Worm (Caenorhabditis elegans) whole organism, L1 larva: Measurements from ENCODE around the gene far-8.
A peak's percentile ranks its signal among the peaks of the same experiment; 100 is the strongest.

ENCODE experiments used
- C16A3.4 ChIP-seq: fragments of 150-350 bp; optimal IDR thresholded peaks from 2 replicates; lab custom pipeline; 2014; ENCODE audit warnings: missing biosample characterization, missing genetic modification characterization
- aha-1 ChIP-seq: fragments of 150-350 bp; optimal IDR thresholded peaks from 2 replicates; lab custom pipeline; 2014; ENCODE audit warnings: missing biosample characterization, missing genetic modification characterization
- alr-1 ChIP-seq: fragments of 200-800 bp; sonication (Bioruptor generic); optimal IDR thresholded peaks from 2 replicates; lab custom pipeline; 2018; ENCODE audit warnings: borderline replicate concordance, mild to moderate bottlenecking, missing genetic modification characterization, missing compliant biosample characterization
- aly-2 ChIP-seq: fragments of 150-350 bp; optimal IDR thresholded peaks from 2 replicates; lab custom pipeline; 2014; ENCODE audit warnings: missing biosample characterization, missing genetic modification characterization
- ceh-8 ChIP-seq: fragments of 200-800 bp; sonication (Bioruptor generic); optimal IDR thresholded peaks from 2 replicates; lab custom pipeline; 2018; ENCODE audit warnings: mild to moderate bottlenecking, missing genetic modification characterization, moderate library complexity, missing compliant biosample characterization
- ceh-82 ChIP-seq, 3 experiments: fragments of 150-350 bp in 1 of 3; sonication (generic microtip) in 2 of 3; optimal IDR thresholded peaks; 2 replicates each; lab custom pipeline; 2014 to 2017; ENCODE audit warnings: missing biosample characterization in 3 of 3, missing genetic modification characterization in 3 of 3
- ceh-88 ChIP-seq: fragments of 200-800 bp; sonication (Bioruptor generic); IDR thresholded peaks from 2 replicates; pipeline ENCODE4 v1.3.6; 2022; ENCODE audit warnings: missing genetic modification characterization, missing compliant biosample characterization
- ces-1 ChIP-seq: fragments of 150-350 bp; optimal IDR thresholded peaks from 2 replicates; lab custom pipeline; 2014; ENCODE audit warnings: missing biosample characterization, missing genetic modification reagents, missing genetic modification characterization
- dpl-1 ChIP-seq, 3 experiments: fragments of 150-350 bp in 2 of 3; sonication (generic microtip) in 1 of 3; optimal IDR thresholded peaks; 2 replicates each; lab custom pipeline; 2014 to 2017; ENCODE audit warnings: missing biosample characterization in 3 of 3, missing genetic modification characterization in 3 of 3, missing genetic modification reagents in 3 of 3
- efl-1 ChIP-seq, 4 experiments: fragments of 150-350 bp; optimal IDR thresholded peaks in 3 of 4; peaks in 1 of 4; 1 replicate in 1 of 4; 2 replicates in 3 of 4; lab custom pipeline; 2014; ENCODE audit warnings: missing biosample characterization in 2 of 4, missing genetic modification characterization in 2 of 4, missing genetic modification reagents in 2 of 4
- egl-13 ChIP-seq: sonication (generic microtip); optimal IDR thresholded peaks from 2 replicates; lab custom pipeline; 2016; ENCODE audit warnings: missing genotype, missing genetic modification reagents, missing genetic modification characterization, missing compliant biosample characterization
- egl-27 ChIP-seq, 2 experiments: fragments of 150-350 bp in 1 of 2; sonication (generic microtip); optimal IDR thresholded peaks; 3 replicates each; lab custom pipeline; 2017 to 2018; ENCODE audit warnings: missing biosample characterization in 2 of 2, missing genetic modification characterization in 2 of 2, missing genetic modification reagents in 2 of 2
- elt-3 ChIP-seq, 6 experiments: fragments of 150-350 bp in 1 of 6; sonication (generic microtip); optimal IDR thresholded peaks; 2 replicates each; lab custom pipeline; 2017 to 2018; ENCODE audit warnings: missing biosample characterization in 6 of 6, missing genetic modification characterization in 6 of 6, inconsistent platforms in 1 of 6
- ets-5 ChIP-seq: fragments of 200-800 bp; sonication (Bioruptor generic); IDR thresholded peaks from 2 replicates; pipeline ENCODE4 v1.3.6; 2022; ENCODE audit warnings: missing genetic modification characterization, missing compliant biosample characterization
- fkh-4 ChIP-seq: sonication (generic microtip); optimal IDR thresholded peaks from 2 replicates; lab custom pipeline; 2016; ENCODE audit warnings: missing compliant biosample characterization, missing genetic modification characterization, borderline replicate concordance
- hlh-17 ChIP-seq: fragments of 200-800 bp; sonication (Bioruptor generic); optimal IDR thresholded peaks from 2 replicates; lab custom pipeline; 2018; ENCODE audit warnings: missing genetic modification characterization, mild to moderate bottlenecking, missing compliant biosample characterization, moderate library complexity, borderline replicate concordance
- irx-1 ChIP-seq: sonication (generic microtip); optimal IDR thresholded peaks from 2 replicates; lab custom pipeline; 2016; ENCODE audit warnings: missing genetic modification characterization, missing compliant biosample characterization
- jun-1 ChIP-seq: fragments of 150-350 bp; optimal IDR thresholded peaks from 2 replicates; lab custom pipeline; 2014; ENCODE audit warnings: missing biosample characterization, missing genetic modification reagents, missing genetic modification characterization
- lin-13 ChIP-seq: fragments of 150-350 bp; optimal IDR thresholded peaks from 2 replicates; lab custom pipeline; 2014; ENCODE audit warnings: missing biosample characterization, missing genetic modification reagents, missing genetic modification characterization
- lin-14 ChIP-seq: fragments of 200-800 bp; sonication (Bioruptor generic); optimal IDR thresholded peaks from 2 replicates; lab custom pipeline; 2018; ENCODE audit warnings: mild to moderate bottlenecking, missing genetic modification characterization, moderate library complexity, missing compliant biosample characterization
- lin-35 ChIP-seq, 2 experiments: fragments of 150-350 bp; optimal IDR thresholded peaks; 2 replicates each; lab custom pipeline; 2014; ENCODE audit warnings: missing biosample characterization in 2 of 2, missing genetic modification characterization in 2 of 2, missing genetic modification reagents in 2 of 2
- lin-39 ChIP-seq: fragments of 150-350 bp; optimal IDR thresholded peaks from 2 replicates; lab custom pipeline; 2014; ENCODE audit warnings: missing biosample characterization, missing genetic modification reagents, missing genetic modification characterization
- lsy-2 ChIP-seq, 2 experiments: fragments of 150-350 bp; optimal IDR thresholded peaks; 2 replicates each; lab custom pipeline; 2014; ENCODE audit warnings: missing biosample characterization in 2 of 2, missing genetic modification characterization in 2 of 2
- mdl-1 ChIP-seq, 2 experiments: fragments of 150-350 bp; optimal IDR thresholded peaks; 2 replicates each; lab custom pipeline; 2014 to 2017; ENCODE audit warnings: missing biosample characterization in 2 of 2, missing genetic modification characterization in 2 of 2, inconsistent platforms in 1 of 2
- mep-1 ChIP-seq: fragments of 150-350 bp; optimal IDR thresholded peaks from 2 replicates; lab custom pipeline; 2014; ENCODE audit warnings: missing biosample characterization, missing genetic modification characterization
- nhr-12 ChIP-seq: sonication (generic microtip); optimal IDR thresholded peaks from 2 replicates; lab custom pipeline; 2017; ENCODE audit warnings: missing biosample characterization, missing genetic modification characterization
- nhr-19 ChIP-seq: fragments of 200-800 bp; sonication (Bioruptor generic); conservative IDR thresholded peaks from 2 replicates; pipeline ENCODE4 v1.3.6; 2022; ENCODE audit warnings: missing genetic modification characterization, missing compliant biosample characterization
- nhr-20 ChIP-seq: sonication (generic microtip); optimal IDR thresholded peaks from 2 replicates; lab custom pipeline; 2016; ENCODE audit warnings: mild to moderate bottlenecking, missing genetic modification characterization, missing compliant biosample characterization
- nhr-237 ChIP-seq: fragments of 150-350 bp; optimal IDR thresholded peaks from 2 replicates; lab custom pipeline; 2014; ENCODE audit warnings: missing biosample characterization, missing genetic modification characterization
- nhr-28 ChIP-seq: fragments of 150-350 bp; optimal IDR thresholded peaks from 2 replicates; lab custom pipeline; 2014; ENCODE audit warnings: missing biosample characterization, missing genetic modification characterization
- nhr-71 ChIP-seq: sonication (generic microtip); optimal IDR thresholded peaks from 2 replicates; lab custom pipeline; 2016; ENCODE audit warnings: mild to moderate bottlenecking, missing genetic modification characterization, moderate library complexity, missing compliant biosample characterization
- nhr-77 ChIP-seq: fragments of 150-350 bp; optimal IDR thresholded peaks from 2 replicates; lab custom pipeline; 2014; ENCODE audit warnings: missing biosample characterization, missing genetic modification characterization
- nhr-84 ChIP-seq: sonication (generic microtip); optimal IDR thresholded peaks from 2 replicates; lab custom pipeline; 2017; ENCODE audit warnings: missing biosample characterization, missing genetic modification characterization
- nhr-85 ChIP-seq: sonication (generic microtip); peaks from one replicate; lab custom pipeline; 2016; ENCODE audit warnings: missing genetic modification characterization, inconsistent platforms, missing compliant biosample characterization
- pag-3 ChIP-seq: sonication (generic microtip); optimal IDR thresholded peaks from 2 replicates; lab custom pipeline; 2017; ENCODE audit warnings: missing genetic modification characterization, mild to moderate bottlenecking, missing compliant biosample characterization, antibody characterized with exemption, borderline replicate concordance; ENCODE audit not compliant: insufficient read depth
- pax-3 ChIP-seq: fragments of 200-800 bp; sonication (Bioruptor generic); optimal IDR thresholded peaks from 2 replicates; lab custom pipeline; 2018; ENCODE audit warnings: mild to moderate bottlenecking, missing genetic modification characterization, moderate library complexity, missing compliant biosample characterization
- rnt-1 ChIP-seq: sonication (generic microtip); optimal IDR thresholded peaks from 2 replicates; lab custom pipeline; 2016; ENCODE audit warnings: mild to moderate bottlenecking, missing genetic modification characterization, moderate library complexity, missing compliant biosample characterization
- skn-1 ChIP-seq: fragments of 150-350 bp; optimal IDR thresholded peaks from 2 replicates; lab custom pipeline; 2014; ENCODE audit warnings: missing biosample characterization, missing genetic modification characterization
- snu-23 ChIP-seq: sonication (generic microtip); optimal IDR thresholded peaks from 2 replicates; lab custom pipeline; 2016; ENCODE audit warnings: missing genetic modification characterization, missing compliant biosample characterization
- sup-37 ChIP-seq: fragments of 200-800 bp; sonication (Bioruptor generic); optimal IDR thresholded peaks from 2 replicates; lab custom pipeline; 2018; ENCODE audit warnings: mild to moderate bottlenecking, missing genetic modification characterization, missing compliant biosample characterization
- zag-1 ChIP-seq: fragments of 150-350 bp; optimal IDR thresholded peaks from 2 replicates; lab custom pipeline; 2014; ENCODE audit warnings: missing biosample characterization, missing genetic modification characterization
- zip-4 ChIP-seq: fragments of 200-800 bp; sonication (Bioruptor generic); optimal IDR thresholded peaks from 2 replicates; lab custom pipeline; 2018; ENCODE audit warnings: mild to moderate bottlenecking, missing genetic modification characterization, moderate library complexity, missing compliant biosample characterization
- ztf-11 ChIP-seq, 2 experiments: sonication (generic microtip); optimal IDR thresholded peaks; 2 replicates each; lab custom pipeline; 2016 to 2017; ENCODE audit warnings: missing genetic modification characterization in 2 of 2, missing biosample characterization in 1 of 2, missing compliant biosample characterization in 1 of 2
- ztf-4 ChIP-seq: fragments of 150-350 bp; optimal IDR thresholded peaks from 2 replicates; lab custom pipeline; 2014; ENCODE audit warnings: missing biosample characterization, missing genetic modification characterization

far-8 gene

ce11 chrIII:835713-836278, 6.9 kb upstream of the far-8 start (continued):
- peak; percentile 14 for TF ChIP-seq egl-13
- peak; percentile 75 for TF ChIP-seq nhr-85 (tag; lab: Kevin White, UChicago)
- TF ChIP-seq aly-2 (tag; lab: Kevin White, UChicago): peak; percentile 34
- peak; percentile 38 for TF ChIP-seq rnt-1 (tag; lab: Kevin White, UChicago)
- TF ChIP-seq nhr-19 (GFP tag; lab: Robert Waterston, UW): peak; percentile 42; the same call in 1 of the 2 replicates
- peak; percentile 94; the same call in 1 of the 2 replicates for TF ChIP-seq ets-5 (GFP tag; lab: Robert Waterston, UW)
- TF ChIP-seq nhr-12: no peak
- TF ChIP-seq ztf-11 (tag; optimal IDR thresholded peaks at IDR 0.05; lab: Kevin White, UChicago): peak in 1 of 2 experiments; percentile 63
- no peak for TF ChIP-seq egl-27 (tag; optimal IDR thresholded peaks at IDR 0.05; lab: Kevin White, UChicago)
- TF ChIP-seq lin-39 (tag; lab: Kevin White, UChicago): no peak
- TF ChIP-seq nhr-28: peak; percentile 7
- TF ChIP-seq ceh-8 (GFP tag; lab: Kevin White, UChicago): peak; percentile 26
- no peak for TF ChIP-seq zag-1 (tag; lab: Kevin White, UChicago)
- no peak for TF ChIP-seq fkh-4 (tag; lab: Kevin White, UChicago)
- TF ChIP-seq ceh-88: peak; percentile 73
- TF ChIP-seq hlh-17: peak; percentile 84
- TF ChIP-seq pax-3 (tag; lab: Kevin White, UChicago): peak; percentile 71
- TF ChIP-seq ces-1 (GFP tag; lab: Kevin White, UChicago): no peak
- TF ChIP-seq ztf-4 (tag; lab: Kevin White, UChicago): peak; percentile 81
- TF ChIP-seq sup-37: peak; percentile 74
- TF ChIP-seq nhr-77 (tag; lab: Kevin White, UChicago): peak; percentile 51
- peak; percentile 68 for TF ChIP-seq jun-1
- no peak for TF ChIP-seq aha-1 (tag; lab: Kevin White, UChicago)
- TF ChIP-seq alr-1 (tag; lab: Kevin White, UChicago): no peak
- no peak for TF ChIP-seq nhr-84 (tag; lab: Kevin White, UChicago)

DNA sequence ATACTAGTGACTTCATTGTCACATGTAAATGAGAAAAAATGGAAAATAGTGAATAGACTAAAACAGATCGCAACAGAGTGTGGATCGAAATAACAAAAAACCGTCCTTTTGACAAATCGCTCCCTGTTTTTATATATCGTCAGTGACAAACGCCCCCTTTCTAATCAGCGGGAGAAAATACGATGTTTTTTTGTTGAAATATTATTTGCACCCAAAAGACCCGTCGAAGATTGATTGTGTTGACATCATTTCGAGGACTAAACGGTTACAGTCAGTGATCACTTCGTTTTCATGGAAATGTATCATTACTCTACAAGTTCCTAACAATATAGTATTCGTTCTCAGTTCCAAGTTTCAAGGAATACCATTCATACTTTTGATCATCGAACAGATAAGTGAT, 3.2 kb upstream of the far-8 start, which contains the start of gene dos-3:
Gene dos-3, minus strand, starts transcription at position 101 of the 400 bp plus-strand sequence.
- TF ChIP-seq lin-14 (GFP tag; lab: Kevin White, UChicago) (no peak), zip-4 (GFP tag; lab: Kevin White, UChicago) (no peak)
- TF ChIP-seq, all 84 proteins: peak for 0

DNA sequence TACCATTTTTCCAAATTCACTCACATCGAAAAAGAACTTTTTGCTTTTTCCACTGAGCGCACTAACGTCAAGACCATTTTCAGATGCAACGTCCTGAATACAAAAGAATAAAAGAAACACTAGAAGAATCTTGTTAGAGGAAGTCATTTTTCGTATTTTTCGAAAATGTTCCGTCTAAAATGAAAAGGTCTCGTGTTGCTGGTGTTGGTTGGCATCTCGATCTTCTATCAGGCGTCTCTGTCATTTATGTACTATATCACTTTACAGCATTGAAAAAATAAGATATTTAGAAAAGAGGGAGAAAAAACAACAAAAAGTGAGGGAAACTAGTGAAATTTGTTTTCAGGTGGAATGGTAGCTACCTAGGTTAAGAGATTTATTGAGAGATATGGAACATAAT, 1.6 kb upstream of the far-8 start, which contains the start of gene K02F3.9:
Gene K02F3.9, minus strand, starts transcription at position 190 of the 400 bp plus-strand sequence.
- TF ChIP-seq nhr-85 (tag; lab: Kevin White, UChicago) (peak; percentile 1), irx-1 (tag; lab: Kevin White, UChicago) (no peak), nhr-71 (tag; lab: Kevin White, UChicago) (peak; percentile 18), aha-1 (tag; lab: Kevin White, UChicago) (no peak), lin-13 (GFP tag; lab: Kevin White, UChicago) (no peak), lin-14 (GFP tag; lab: Kevin White, UChicago) (peak; percentile 35), mep-1 (tag; lab: Kevin White, UChicago) (peak; percentile 3), pag-3 (tag; lab: Kevin White, UChicago) (peak; percentile 93), rnt-1 (tag; lab: Kevin White, UChicago) (peak; percentile 23)

DNA sequence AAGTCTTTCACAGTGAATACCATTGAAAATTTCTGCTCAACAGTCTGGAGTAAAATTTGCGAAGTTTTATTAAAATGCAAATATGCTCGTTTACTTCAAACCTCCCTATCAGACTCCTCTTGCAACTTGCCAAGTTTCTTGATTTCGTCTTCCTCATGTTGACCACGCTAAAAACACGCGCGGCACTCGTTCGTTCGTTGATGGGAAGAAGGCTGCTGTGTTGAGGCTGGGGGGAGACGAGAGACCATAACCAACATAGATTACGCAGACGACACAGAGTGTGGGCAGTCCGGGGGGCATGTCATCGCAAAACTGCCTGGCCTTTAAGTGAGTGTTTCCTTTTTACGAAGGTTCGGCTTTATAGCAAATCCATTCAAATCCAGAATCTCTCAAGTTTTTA, 1.3 kb downstream of the far-8 start:
- TF ChIP-seq efl-1 (optimal IDR thresholded peaks at IDR 0.05; lab: Kevin White, UChicago) (peak; percentile 6 to 15), efl-1 (GFP tag; optimal IDR thresholded peaks at IDR 0.05 in 1 of 2; lab: Kevin White, UChicago) (peak; percentile 6 to 79), nhr-20 (tag; lab: Kevin White, UChicago) (peak; percentile 21), mdl-1 (tag; optimal IDR thresholded peaks at IDR 0.05; lab: Kevin White, UChicago) (peak in 1 of 2 experiments; percentile 59), skn-1 (tag; lab: Kevin White, UChicago) (peak; percentile 8), nhr-84 (tag; lab: Kevin White, UChicago) (no peak), egl-13 (no peak), lsy-2 (tag; optimal IDR thresholded peaks at IDR 0.05; lab: Kevin White, UChicago) (peak in 1 of 2 experiments; percentile 19), C16A3.4 (tag; lab: Kevin White, UChicago) (no peak), lin-35 (GFP tag; optimal IDR thresholded peaks at IDR 0.05; lab: Kevin White, UChicago) (peak; percentile 18 to 39), dpl-1 (GFP tag; optimal IDR thresholded peaks at IDR 0.05; lab: Kevin White, UChicago) (peak in 1 of 3 experiments; percentile 28), nhr-237 (no peak), nhr-12 (no peak), hlh-17 (no peak), elt-3 (tag; optimal IDR thresholded peaks at IDR 0.05; lab: Kevin White, UChicago) (peak in 1 of 6 experiments; percentile 35), snu-23 (GFP tag; lab: Kevin White, UChicago) (peak; percentile 49), nhr-71 (tag; lab: Kevin White, UChicago) (peak; percentile 44), rnt-1 (tag; lab: Kevin White, UChicago) (peak; percentile 43), ceh-82 (tag; optimal IDR thresholded peaks at IDR 0.05; lab: Kevin White, UChicago) (peak in 1 of 3 experiments; percentile 59)
